Fruit fly (Drosophila melanogaster): Measurements from ENCODE around the gene CG18493.

Gene CG18493

DNA sequence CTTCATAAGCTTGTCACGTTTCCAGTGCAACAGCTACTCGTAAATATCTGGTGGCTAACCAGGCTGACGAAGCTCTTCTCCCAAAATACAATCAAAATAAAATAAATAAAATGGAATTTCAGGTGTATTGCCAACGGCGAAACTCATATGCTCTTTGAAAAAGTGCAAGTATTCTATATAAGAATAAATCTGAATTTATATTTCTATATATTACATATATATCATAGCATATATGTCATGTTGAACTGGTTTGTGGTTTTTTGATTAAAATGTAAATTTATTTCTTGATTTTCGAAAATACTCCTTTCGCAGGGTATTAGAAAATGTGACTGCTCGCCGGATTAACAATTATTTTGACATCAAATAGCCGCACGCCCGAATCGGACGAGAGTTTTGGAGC, 42.4 kb upstream of the CG18493 start (continued):
- TF ChIP-seq CG13424 (tag; optimal IDR thresholded peaks at IDR 0.05) (no peak), CG7839 (tag; optimal IDR thresholded peaks at IDR 0.05) (peak; percentile 18), HmgD (GFP tag; optimal IDR thresholded peaks at IDR 0.05) (no peak), toy (GFP tag; IDR thresholded peaks at IDR 0.05) (no peak), CG11456 (GFP tag; IDR thresholded peaks at IDR 0.05) (no peak), CG9797 (GFP tag; optimal IDR thresholded peaks at IDR 0.05) (no peak), Sry-δ (GFP tag; optimal IDR thresholded peaks at IDR 0.05) (no peak), PHDP (tag; optimal IDR thresholded peaks at IDR 0.05) (no peak), HLH4C (GFP tag; IDR thresholded peaks at IDR 0.05; ENCODE audit: partially characterized antibody) (no peak), CHES-1-like (GFP tag; optimal IDR thresholded peaks at IDR 0.05) (no peak), bsh (GFP tag; optimal IDR thresholded peaks at IDR 0.05) (peak in 1 of 2 experiments; percentile 34), CG3281 (GFP tag; optimal IDR thresholded peaks at IDR 0.05) (no peak), Deaf1 (tag; optimal IDR thresholded peaks at IDR 0.05) (no peak), HHEX (GFP tag; optimal IDR thresholded peaks at IDR 0.05) (no peak), vnd (GFP tag; IDR thresholded peaks at IDR 0.05; ENCODE audit: partially characterized antibody) (no peak), lab (GFP tag; optimal IDR thresholded peaks at IDR 0.05) (no peak), Blimp-1 (GFP tag; optimal IDR thresholded peaks at IDR 0.05) (peak; percentile 7), mirr (GFP tag; optimal IDR thresholded peaks at IDR 0.05) (no peak), CG2712 (tag; optimal IDR thresholded peaks at IDR 0.05) (peak; percentile 34), CG12071 (GFP tag; optimal IDR thresholded peaks at IDR 0.05) (no peak), nmo (GFP tag; optimal IDR thresholded peaks at IDR 0.05) (peak; percentile 30), pfk (GFP tag; optimal IDR thresholded peaks at IDR 0.05) (no peak), Mrtf (GFP tag; IDR thresholded peaks at IDR 0.05) (no peak), CG31365 (tag; optimal IDR thresholded peaks at IDR 0.05) (no peak), grau (tag; optimal IDR thresholded peaks at IDR 0.05) (peak; percentile 28), Ptx1 (GFP tag; IDR thresholded peaks at IDR 0.05) (no peak), Stat92E (GFP tag; optimal IDR thresholded peaks at IDR 0.05) (no peak), CG13287 (GFP tag; IDR thresholded peaks at IDR 0.05; ENCODE audit: partially characterized antibody) (no peak), kay (GFP tag; optimal IDR thresholded peaks at IDR 0.05) (no peak), Antp (GFP tag; optimal IDR thresholded peaks at IDR 0.05) (no peak), cwo (GFP tag; optimal IDR thresholded peaks at IDR 0.05) (no peak), Abd-B (GFP tag; optimal IDR thresholded peaks at IDR 0.05) (peak; percentile 9), grn (GFP tag; optimal IDR thresholded peaks at IDR 0.05) (no peak), sna (GFP tag; IDR thresholded peaks at IDR 0.05; ENCODE audit: partially characterized antibody) (no peak), NK7.1 (GFP tag; optimal IDR thresholded peaks at IDR 0.05) (no peak), ab (GFP tag; optimal IDR thresholded peaks at IDR 0.05) (no peak), ro (GFP tag; IDR thresholded peaks at IDR 0.05) (no peak), zfh1 (GFP tag; IDR thresholded peaks at IDR 0.05) (no peak), CG7271 (tag; optimal IDR thresholded peaks at IDR 0.05) (no peak), aop (GFP tag; IDR thresholded peaks at IDR 0.05) (no peak), pho (GFP tag; optimal IDR thresholded peaks at IDR 0.05) (no peak), gem (tag; optimal IDR thresholded peaks at IDR 0.05) (peak; percentile 36), exex (tag; optimal IDR thresholded peaks at IDR 0.05) (no peak), Ets65A (GFP tag) (no peak), CG12219 (GFP tag; optimal IDR thresholded peaks at IDR 0.05) (no peak), Lhr (GFP tag; optimal IDR thresholded peaks at IDR 0.05) (no peak), tap (tag; optimal IDR thresholded peaks at IDR 0.05) (no peak), stwl (tag; optimal IDR thresholded peaks at IDR 0.05) (no peak), CG11398 (GFP tag; optimal IDR thresholded peaks at IDR 0.05) (no peak), rib (GFP tag; IDR thresholded peaks at IDR 0.05) (no peak), Xrp1 (GFP tag; IDR thresholded peaks at IDR 0.05) (peak; percentile 29; the same call in 1 of the 2 replicates)
